Worm (Caenorhabditis elegans) whole organism, L4 larva: ENCODE measurements around the gene exc-7.
A peak's percentile ranks its signal among the peaks of the same experiment; 100 is the strongest.

ENCODE experiments used
- F26F4.8 ChIP-seq: fragments of 200-800 bp; sonication (Bioruptor generic); conservative IDR thresholded peaks from 2 replicates; pipeline ENCODE4 v1.3.6; 2022; ENCODE audit warnings: missing genetic modification characterization, missing compliant biosample characterization
- F44E2.7 ChIP-seq: fragments of 200-800 bp; sonication (Bioruptor generic); IDR thresholded peaks from 2 replicates; pipeline ENCODE4 v2.1.2; 2022; ENCODE audit warnings: missing genetic modification characterization, missing compliant biosample characterization
- R02D3.7 ChIP-seq: fragments of 150-350 bp; sonication (generic microtip); optimal IDR thresholded peaks from 3 replicates; lab custom pipeline; 2014; ENCODE audit warnings: missing biosample characterization, missing genetic modification characterization
- Y75B8A.6 ChIP-seq: fragments of 200-800 bp; sonication (Bioruptor generic); IDR thresholded peaks from 2 replicates; pipeline ENCODE4 v1.3.6; 2022; ENCODE audit warnings: missing genetic modification reagents, missing genetic modification characterization, missing compliant biosample characterization
- ZK337.2 ChIP-seq: fragments of 200-800 bp; sonication (Bioruptor generic); IDR thresholded peaks from 2 replicates; pipeline ENCODE4 v1.3.6; 2022; ENCODE audit warnings: missing genetic modification reagents, missing genetic modification characterization, missing compliant biosample characterization
- aly-2 ChIP-seq: sonication (generic microtip); optimal IDR thresholded peaks from 2 replicates; lab custom pipeline; 2018; ENCODE audit warnings: missing biosample characterization, missing genetic modification characterization
- arid-1 ChIP-seq: fragments of 200-800 bp; sonication (Bioruptor generic); conservative IDR thresholded peaks from 2 replicates; pipeline ENCODE4 v1.3.6; 2022; ENCODE audit warnings: missing genetic modification reagents, missing genetic modification characterization, missing compliant biosample characterization
- ceh-44 ChIP-seq: fragments of 200-800 bp; sonication (Bioruptor generic); IDR thresholded peaks from 2 replicates; pipeline ENCODE4 v1.3.6; 2022; ENCODE audit warnings: missing genetic modification reagents, missing genetic modification characterization, missing compliant biosample characterization
- ceh-62 ChIP-seq: sonication (generic microtip); optimal IDR thresholded peaks from 2 replicates; lab custom pipeline; 2017; ENCODE audit warnings: missing biosample characterization, missing genetic modification characterization
- ceh-82 ChIP-seq: sonication (generic microtip); optimal IDR thresholded peaks from 2 replicates; lab custom pipeline; 2017; ENCODE audit warnings: missing biosample characterization, missing genetic modification characterization
- ctbp-1 ChIP-seq: fragments of 200-800 bp; sonication (Bioruptor generic); IDR thresholded peaks from 2 replicates; pipeline ENCODE4 v1.3.6; 2022; ENCODE audit warnings: missing genetic modification reagents, missing genetic modification characterization, missing compliant biosample characterization
- daf-12 ChIP-seq: fragments of 150-350 bp; optimal IDR thresholded peaks from 2 replicates; lab custom pipeline; 2014; ENCODE audit warnings: missing biosample characterization, missing genetic modification reagents, missing genetic modification characterization
- daf-19 ChIP-seq: fragments of 200-800 bp; sonication (Bioruptor generic); conservative IDR thresholded peaks from 2 replicates; pipeline ENCODE4 v1.3.6; 2022; ENCODE audit warnings: missing genetic modification characterization, missing compliant biosample characterization
- daf-8 ChIP-seq: fragments of 200-800 bp; sonication (Bioruptor generic); IDR thresholded peaks from 2 replicates; pipeline ENCODE4 v1.3.6; 2022; ENCODE audit warnings: missing genetic modification characterization, missing compliant biosample characterization
- dmd-6 ChIP-seq: fragments of 200-800 bp; sonication (Bioruptor generic); IDR thresholded peaks from 2 replicates; pipeline ENCODE4 v1.3.6; 2022; ENCODE audit warnings: missing genetic modification reagents, missing genetic modification characterization, missing compliant biosample characterization
- dmd-9 ChIP-seq: fragments of 200-800 bp; sonication (Bioruptor generic); IDR thresholded peaks from 2 replicates; pipeline ENCODE4 v1.3.6; 2022; ENCODE audit warnings: missing genetic modification reagents, missing genetic modification characterization, missing compliant biosample characterization
- dpl-1 ChIP-seq: fragments of 150-350 bp; optimal IDR thresholded peaks from 2 replicates; lab custom pipeline; 2014; ENCODE audit warnings: missing biosample characterization, missing genetic modification reagents, missing genetic modification characterization
- duxl-1 ChIP-seq: sonication (generic microtip); optimal IDR thresholded peaks from 2 replicates; lab custom pipeline; 2016; ENCODE audit warnings: mild to moderate bottlenecking, missing genetic modification characterization, moderate library complexity, missing compliant biosample characterization; ENCODE audit not compliant: poor library complexity
- fkh-10 ChIP-seq: fragments of 150-350 bp; optimal IDR thresholded peaks from 2 replicates; lab custom pipeline; 2014; ENCODE audit warnings: missing biosample characterization, missing genetic modification reagents, missing genetic modification characterization
- gei-8 ChIP-seq: fragments of 200-800 bp; sonication (Bioruptor generic); optimal IDR thresholded peaks from 2 replicates; lab custom pipeline; 2018; ENCODE audit warnings: mild to moderate bottlenecking, missing genetic modification characterization, missing compliant biosample characterization
- hif-1 ChIP-seq, 2 experiments: sonication (generic microtip); optimal IDR thresholded peaks; 2 replicates each; lab custom pipeline; 2016 to 2017; ENCODE audit warnings: missing compliant biosample characterization in 2 of 2, missing genetic modification characterization in 2 of 2, missing genetic modification reagents in 2 of 2, missing genotype in 2 of 2, mild to moderate bottlenecking in 1 of 2
- hlh-30 ChIP-seq: sonication (generic microtip); optimal IDR thresholded peaks from 2 replicates; lab custom pipeline; 2017; ENCODE audit warnings: antibody characterized with exemption, mild to moderate bottlenecking, missing genetic modification characterization, missing compliant biosample characterization; ENCODE audit not compliant: insufficient read depth
- hmg-1.1 ChIP-seq: fragments of 200-800 bp; sonication (Bioruptor generic); IDR thresholded peaks from 2 replicates; pipeline ENCODE4 v1.3.6; 2022; ENCODE audit warnings: missing genetic modification reagents, missing genetic modification characterization, missing compliant biosample characterization
- lim-7 ChIP-seq: fragments of 200-800 bp; sonication (Bioruptor generic); IDR thresholded peaks from 2 replicates; pipeline ENCODE4 v1.3.6; 2022; ENCODE audit warnings: missing genetic modification characterization, missing compliant biosample characterization
- lin-1 ChIP-seq: fragments of 200-800 bp; sonication (Bioruptor generic); IDR thresholded peaks from 2 replicates; pipeline ENCODE4 v1.3.6; 2022; ENCODE audit warnings: missing genetic modification reagents, missing genetic modification characterization, missing compliant biosample characterization
- lin-29 ChIP-seq: fragments of 200-800 bp; sonication (Bioruptor generic); IDR thresholded peaks from 2 replicates; pipeline ENCODE4 v1.3.6; 2022; ENCODE audit warnings: missing genetic modification reagents, missing genetic modification characterization, missing compliant biosample characterization
- lin-38 ChIP-seq: fragments of 200-800 bp; sonication (Bioruptor generic); IDR thresholded peaks from 2 replicates; pipeline ENCODE4 v1.3.6; 2022; ENCODE audit warnings: missing genetic modification reagents, missing genetic modification characterization, missing compliant biosample characterization
- lin-39 ChIP-seq: fragments of 150-350 bp; optimal IDR thresholded peaks from 2 replicates; lab custom pipeline; 2014; ENCODE audit warnings: missing biosample characterization, missing genetic modification reagents, missing genetic modification characterization
- mdl-1 ChIP-seq, 2 experiments: fragments of 150-350 bp in 1 of 2; sonication (generic microtip) in 1 of 2; optimal IDR thresholded peaks; 2 replicates each; lab custom pipeline; 2014 to 2017; ENCODE audit warnings: missing biosample characterization in 2 of 2, missing genetic modification characterization in 2 of 2
- mep-1 ChIP-seq: fragments of 150-350 bp; sonication (generic microtip); optimal IDR thresholded peaks from 3 replicates; lab custom pipeline; 2014; ENCODE audit warnings: missing biosample characterization, missing genetic modification characterization
- nhr-10 ChIP-seq: fragments of 150-350 bp; optimal IDR thresholded peaks from 2 replicates; lab custom pipeline; 2014; ENCODE audit warnings: missing biosample characterization, missing genetic modification characterization
- nhr-11 ChIP-seq: fragments of 150-350 bp; optimal IDR thresholded peaks from 2 replicates; lab custom pipeline; 2014; ENCODE audit warnings: missing biosample characterization, missing genetic modification characterization
- nhr-111 ChIP-seq: fragments of 200-800 bp; sonication (Bioruptor generic); optimal IDR thresholded peaks from 2 replicates; lab custom pipeline; 2018; ENCODE audit warnings: mild to moderate bottlenecking, missing genetic modification characterization, missing compliant biosample characterization
- nhr-25 ChIP-seq: sonication (generic microtip); optimal IDR thresholded peaks from 2 replicates; lab custom pipeline; 2017; ENCODE audit warnings: missing genetic modification characterization, mild to moderate bottlenecking, missing compliant biosample characterization, antibody characterized with exemption, moderate library complexity, borderline replicate concordance; ENCODE audit not compliant: insufficient read depth
- nhr-42 ChIP-seq: fragments of 200-800 bp; sonication (Bioruptor generic); IDR thresholded peaks from 2 replicates; pipeline ENCODE4 v1.3.6; 2022; ENCODE audit warnings: missing genetic modification characterization, missing compliant biosample characterization
- nhr-6 ChIP-seq: fragments of 150-350 bp; optimal IDR thresholded peaks from 2 replicates; lab custom pipeline; 2014; ENCODE audit warnings: missing biosample characterization, missing genetic modification characterization
- nhr-76 ChIP-seq: fragments of 150-350 bp; optimal IDR thresholded peaks from 2 replicates; lab custom pipeline; 2014; ENCODE audit warnings: missing biosample characterization, missing genetic modification characterization
- nhr-77 ChIP-seq: fragments of 150-350 bp; optimal IDR thresholded peaks from 2 replicates; lab custom pipeline; 2014; ENCODE audit warnings: missing biosample characterization, missing genetic modification characterization
- pha-4 ChIP-seq, 2 experiments: fragments of 150-350 bp in 1 of 2; fragments of 200-800 bp in 1 of 2; sonication (Bioruptor generic) in 1 of 2; IDR thresholded peaks in 1 of 2; optimal IDR thresholded peaks in 1 of 2; 2 replicates each; pipeline versions ENCODE4 v1.3.6 to Lab custom; 2014 to 2022; ENCODE audit warnings: missing genetic modification characterization in 2 of 2, missing genetic modification reagents in 2 of 2, missing biosample characterization in 1 of 2, missing compliant biosample characterization in 1 of 2
- php-3 ChIP-seq: fragments of 200-800 bp; sonication (Bioruptor generic); IDR thresholded peaks from 2 replicates; pipeline ENCODE4 v1.3.6; 2022; ENCODE audit warnings: missing genetic modification reagents, missing genetic modification characterization, missing compliant biosample characterization
- pqm-1 ChIP-seq: sonication (generic microtip); optimal IDR thresholded peaks from 2 replicates; lab custom pipeline; 2017; ENCODE audit warnings: missing biosample characterization, missing genetic modification characterization
- rbr-2 ChIP-seq: sonication (generic microtip); optimal IDR thresholded peaks from 2 replicates; lab custom pipeline; 2016; ENCODE audit warnings: missing genotype, missing genetic modification characterization, missing compliant biosample characterization
- saeg-2 ChIP-seq: fragments of 200-800 bp; sonication (Bioruptor generic); IDR thresholded peaks from 2 replicates; pipeline ENCODE4 v1.3.6; 2022; ENCODE audit warnings: missing genetic modification reagents, missing genetic modification characterization, missing compliant biosample characterization
- sdz-12 ChIP-seq: fragments of 200-800 bp; sonication (Bioruptor generic); optimal IDR thresholded peaks from 2 replicates; lab custom pipeline; 2018; ENCODE audit warnings: mild to moderate bottlenecking, missing genetic modification characterization, missing compliant biosample characterization
- set-16 ChIP-seq: fragments of 200-800 bp; sonication (Bioruptor generic); IDR thresholded peaks from 2 replicates; pipeline ENCODE4 v1.3.6; 2022; ENCODE audit warnings: missing genetic modification reagents, missing genetic modification characterization, missing compliant biosample characterization
- snpc-1.2 ChIP-seq: fragments of 200-800 bp; sonication (Bioruptor generic); IDR thresholded peaks from 2 replicates; pipeline ENCODE4 v1.3.6; 2022; ENCODE audit warnings: missing genetic modification reagents, missing genetic modification characterization, missing compliant biosample characterization
- spr-3 ChIP-seq: fragments of 200-800 bp; sonication (Bioruptor generic); optimal IDR thresholded peaks from 2 replicates; lab custom pipeline; 2018; ENCODE audit warnings: mild to moderate bottlenecking, missing genetic modification characterization, missing compliant biosample characterization
- tag-97 ChIP-seq: fragments of 200-800 bp; sonication (Bioruptor generic); IDR thresholded peaks from 2 replicates; pipeline ENCODE4 v1.3.6; 2022; ENCODE audit warnings: missing genetic modification characterization, missing compliant biosample characterization
- zag-1 ChIP-seq: fragments of 150-350 bp; optimal IDR thresholded peaks from 2 replicates; lab custom pipeline; 2014; ENCODE audit warnings: missing biosample characterization, missing genetic modification characterization
- zip-11 ChIP-seq: fragments of 200-800 bp; sonication (Bioruptor generic); IDR thresholded peaks from 2 replicates; pipeline ENCODE4 v1.3.6; 2022; ENCODE audit warnings: missing genetic modification characterization, missing compliant biosample characterization

exc-7 gene

ce11 chrII:9566045-9566444, 9.7 kb upstream of the exc-7 start (continued):
- no peak for TF ChIP-seq fkh-10 (GFP tag; lab: Kevin White, UChicago)
- peak; percentile 59 for TF ChIP-seq duxl-1 (tag; lab: Kevin White, UChicago)
- TF ChIP-seq dmd-9 (GFP tag; lab: Robert Waterston, UW): peak; percentile 57; the same call in 1 of the 2 replicates
- peak; percentile 67 for TF ChIP-seq nhr-111
- peak; percentile 83 for TF ChIP-seq lin-1
- peak; percentile 39 for TF ChIP-seq aly-2 (tag; lab: Kevin White, UChicago)
- 0 out of 2 replicates have a peak, but pooled peaks have one; percentile 46 for TF ChIP-seq saeg-2
- TF ChIP-seq daf-12 (tag; lab: Kevin White, UChicago): no peak
- peak; percentile 85; the same call in 1 of the 2 replicates for TF ChIP-seq F44E2.7 (GFP tag; lab: Robert Waterston, UW)
- peak; percentile 74 for TF ChIP-seq lin-38
- TF ChIP-seq lin-29 (GFP tag; lab: Robert Waterston, UW): 0 out of 2 replicates have a peak, but pooled peaks have one; percentile 27
- TF ChIP-seq ctbp-1 (GFP tag; lab: Robert Waterston, UW): peak; percentile 78
- TF ChIP-seq ZK337.2: peak; percentile 70
- TF ChIP-seq zip-11 (GFP tag; lab: Robert Waterston, UW): 0 out of 2 replicates have a peak, but pooled peaks have one; percentile 42
- no peak for TF ChIP-seq ceh-82
- no peak for TF ChIP-seq nhr-42 (GFP tag; lab: Robert Waterston, UW)
- peak; percentile 71 for TF ChIP-seq nhr-11 (tag; lab: Kevin White, UChicago)
- no peak for TF ChIP-seq zag-1 (tag; lab: Kevin White, UChicago)
- TF ChIP-seq dmd-6 (GFP tag; lab: Robert Waterston, UW): peak; percentile 67
- peak; percentile 20 for TF ChIP-seq dpl-1 (GFP tag; lab: Kevin White, UChicago)
- no peak for TF ChIP-seq daf-19 (GFP tag; lab: Robert Waterston, UW)
- peak; percentile 69 for TF ChIP-seq sdz-12 (GFP tag; lab: Kevin White, UChicago)
- TF ChIP-seq pha-4 (GFP tag; IDR thresholded peaks at IDR 0.05; lab: Robert Waterston, UW): peak; percentile 88; the same call in 1 of the 2 replicates
- TF ChIP-seq pha-4 (tag; optimal IDR thresholded peaks at IDR 0.05; lab: Kevin White, UChicago): no peak
- no peak for TF ChIP-seq ceh-62 (tag; lab: Kevin White, UChicago)
- TF ChIP-seq rbr-2 (tag; lab: Kevin White, UChicago): peak; percentile 50
- peak; percentile 20; the same call in 1 of the 2 replicates for TF ChIP-seq set-16 (GFP tag; lab: Robert Waterston, UW)
- TF ChIP-seq lim-7 (GFP tag; lab: Robert Waterston, UW): peak; percentile 97
- peak; percentile 64 for TF ChIP-seq mep-1 (tag; lab: Kevin White, UChicago)
- no peak for TF ChIP-seq nhr-10 (tag; lab: Kevin White, UChicago)
- TF ChIP-seq nhr-25 (tag; lab: Kevin White, UChicago): no peak
- 0 out of 2 replicates have a peak, but pooled peaks have one; percentile 46 for TF ChIP-seq ceh-44 (GFP tag; lab: Robert Waterston, UW)
- no peak for TF ChIP-seq daf-8 (GFP tag; lab: Robert Waterston, UW)
- no peak for TF ChIP-seq nhr-76 (tag; lab: Kevin White, UChicago)
- TF ChIP-seq hmg-1.1 (GFP tag; lab: Robert Waterston, UW): peak; percentile 82
- peak; percentile 73 for TF ChIP-seq snpc-1.2
- TF ChIP-seq nhr-6 (tag; lab: Kevin White, UChicago): peak; percentile 14
- TF ChIP-seq lin-39: no peak
- TF ChIP-seq hlh-30: peak; percentile 54
- TF ChIP-seq tag-97: no peak
- no peak for TF ChIP-seq mdl-1 (tag; optimal IDR thresholded peaks at IDR 0.05; lab: Kevin White, UChicago)
- no peak for TF ChIP-seq R02D3.7 (tag; lab: Kevin White, UChicago)
- TF ChIP-seq gei-8: peak; percentile 53
- TF ChIP-seq hif-1 (tag; optimal IDR thresholded peaks at IDR 0.05; lab: Kevin White, UChicago): peak in 1 of 2 experiments; percentile 38
- TF ChIP-seq spr-3 (GFP tag; lab: Kevin White, UChicago): peak; percentile 71
- TF ChIP-seq F26F4.8: peak; percentile 97
- no peak for TF ChIP-seq pqm-1 (tag; lab: Kevin White, UChicago)
- peak; percentile 84 for TF ChIP-seq arid-1 (GFP tag; lab: Robert Waterston, UW)
- TF ChIP-seq php-3 (GFP tag; lab: Robert Waterston, UW): peak; percentile 69; the same call in 1 of the 2 replicates
- peak; percentile 72; the same call in 1 of the 2 replicates for TF ChIP-seq Y75B8A.6
- no peak for TF ChIP-seq nhr-77 (tag; lab: Kevin White, UChicago)
